Worm (Caenorhabditis elegans): ENCODE results near the gene mask-1.

mask-1 gene

DNA sequence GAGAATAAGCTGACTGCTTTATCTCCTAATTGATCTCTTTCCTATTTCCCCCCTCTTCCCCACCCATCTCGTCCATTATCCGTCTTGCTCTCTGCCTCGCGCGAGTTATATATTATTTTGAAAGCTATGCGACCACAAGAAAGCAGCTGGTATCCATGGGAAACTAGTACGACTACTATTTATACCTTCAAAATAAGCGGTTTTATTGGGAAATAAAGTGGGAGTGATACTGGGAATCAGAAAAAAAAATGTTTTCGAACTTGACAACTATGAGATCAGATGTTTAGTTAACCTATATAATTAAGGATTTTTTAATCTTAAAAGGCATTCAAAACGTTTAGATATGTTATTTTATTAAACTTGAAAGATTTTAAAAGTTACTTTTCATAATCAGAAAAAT, 35.0 kb upstream of the mask-1 start:
- no peak for TF ChIP-seq hmg-11 (tag; optimal IDR thresholded peaks at IDR 0.05)
- TF ChIP-seq ceh-16 (tag; optimal IDR thresholded peaks at IDR 0.05), result peak; percentile 16
- TF ChIP-seq nhr-11 (tag; optimal IDR thresholded peaks at IDR 0.05), result peak; percentile 36

DNA sequence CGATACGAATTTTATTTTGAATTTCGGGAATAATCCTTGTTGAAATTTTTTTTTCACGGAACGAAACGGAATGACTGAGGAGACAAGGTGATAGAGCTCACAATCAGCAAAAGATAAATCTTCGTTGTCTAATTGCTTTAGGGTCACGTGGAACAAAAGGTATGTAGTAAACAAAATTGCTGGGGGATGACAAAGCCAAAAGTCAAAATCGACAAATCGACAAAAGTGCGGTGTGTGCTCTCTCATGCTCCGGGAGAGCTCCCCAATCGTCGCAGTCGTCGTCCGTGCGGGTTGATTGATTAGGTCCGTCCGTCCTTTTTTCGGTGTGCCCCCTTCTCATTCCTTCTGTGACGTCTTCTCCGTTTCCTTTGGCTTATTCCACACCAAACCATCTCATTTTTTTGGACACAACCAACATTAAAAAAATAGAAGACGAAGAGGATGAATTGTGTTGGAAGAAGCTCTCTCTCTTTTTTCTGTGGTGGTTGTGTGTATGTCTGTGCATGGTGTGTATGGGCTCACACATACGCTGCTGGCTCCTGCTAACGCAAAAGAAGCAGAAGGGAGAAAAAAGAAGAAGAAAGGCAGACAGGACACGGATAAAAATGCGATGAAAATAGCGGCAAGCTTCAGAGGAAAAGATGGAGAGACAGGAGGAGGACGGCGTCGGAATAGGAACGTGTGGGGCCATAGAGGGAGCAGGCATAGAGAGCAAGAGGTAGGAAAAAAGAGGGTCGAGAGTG, 32.9 kb upstream of the mask-1 start:
- TF ChIP-seq hmg-11 (tag; optimal IDR thresholded peaks at IDR 0.05), result peak; percentile 21
- TF ChIP-seq nfya-1 (tag; optimal IDR thresholded peaks at IDR 0.05; ENCODE audit: insufficient read depth), result peak; percentile 38
- TF ChIP-seq ama-1 (optimal IDR thresholded peaks at IDR 0.05), result peak; percentile 64
- TF ChIP-seq nhr-77 (tag; optimal IDR thresholded peaks at IDR 0.05), result no peak
- peak; percentile 96 for TF ChIP-seq lin-39 (tag; optimal IDR thresholded peaks at IDR 0.05)
- TF ChIP-seq fkh-10 (GFP tag; optimal IDR thresholded peaks at IDR 0.05), result peak; percentile 42
- no peak for TF ChIP-seq snpc-4 (tag; optimal IDR thresholded peaks at IDR 0.05)
- TF ChIP-seq unc-62 (GFP tag; optimal IDR thresholded peaks at IDR 0.05), result peak; percentile 6

DNA sequence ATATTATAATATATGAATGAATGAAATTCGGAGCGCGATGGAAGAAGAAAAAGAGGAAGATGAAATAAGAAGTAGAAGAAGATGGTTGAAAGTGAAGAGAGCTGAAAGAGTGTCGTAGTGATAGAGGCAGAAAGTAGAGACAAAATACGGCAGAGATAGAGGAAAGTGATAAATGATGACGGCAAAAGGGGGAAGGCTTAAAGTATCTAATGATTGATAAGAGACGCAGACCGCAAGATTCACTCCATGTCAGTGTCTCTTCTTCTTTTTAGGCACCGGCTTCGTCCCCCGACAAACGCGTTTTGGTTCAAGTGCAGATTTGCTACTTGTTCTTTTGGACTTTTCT, 32.4 kb upstream of the mask-1 start:
- TF ChIP-seq ceh-9 (tag; optimal IDR thresholded peaks at IDR 0.05) (no peak), ztf-4 (tag; optimal IDR thresholded peaks at IDR 0.05) (no peak), aly-2 (tag; optimal IDR thresholded peaks at IDR 0.05) (no peak), egl-27 (tag; optimal IDR thresholded peaks at IDR 0.05) (peak; percentile 13), nhr-43 (tag; optimal IDR thresholded peaks at IDR 0.05; ENCODE audit: poor library complexity, severe bottlenecking) (peak; percentile 68), elt-3 (tag; optimal IDR thresholded peaks at IDR 0.05) (peak in 2 of 3 experiments; percentile 15 to 52), nhr-28 (tag; optimal IDR thresholded peaks at IDR 0.05) (no peak), lsy-12 (tag; optimal IDR thresholded peaks at IDR 0.05) (peak; percentile 35), daf-12 (tag; optimal IDR thresholded peaks at IDR 0.05) (no peak), nfya-1 (tag; optimal IDR thresholded peaks at IDR 0.05; ENCODE audit: insufficient read depth) (peak; percentile 34), ZK546.5 (tag; optimal IDR thresholded peaks at IDR 0.05) (no peak), elt-1 (tag; optimal IDR thresholded peaks at IDR 0.05) (peak; percentile 11), hmg-11 (tag; optimal IDR thresholded peaks at IDR 0.05) (no peak), eor-1 (tag; optimal IDR thresholded peaks at IDR 0.05) (no peak), unc-39 (tag; optimal IDR thresholded peaks at IDR 0.05) (no peak), fkh-10 (GFP tag; optimal IDR thresholded peaks at IDR 0.05) (no peak), tbx-2 (tag; optimal IDR thresholded peaks at IDR 0.05) (no peak), sea-2 (GFP tag; optimal IDR thresholded peaks at IDR 0.05) (no peak), nhr-25 (tag; optimal IDR thresholded peaks at IDR 0.05) (peak; percentile 88), pha-4 (tag; optimal IDR thresholded peaks at IDR 0.05) (no peak), pqm-1 (tag; optimal IDR thresholded peaks at IDR 0.05) (peak; percentile 59), lin-39 (tag; optimal IDR thresholded peaks at IDR 0.05) (peak; percentile 71), nhr-67 (tag; optimal IDR thresholded peaks at IDR 0.05) (no peak), nhr-77 (tag; optimal IDR thresholded peaks at IDR 0.05) (no peak), skn-1 (tag; optimal IDR thresholded peaks at IDR 0.05) (peak; percentile 84), unc-62 (GFP tag; optimal IDR thresholded peaks at IDR 0.05) (peak; percentile 41), egl-5 (tag; optimal IDR thresholded peaks at IDR 0.05) (no peak), fkh-2 (tag; optimal IDR thresholded peaks at IDR 0.05) (no peak), ceh-82 (tag; optimal IDR thresholded peaks at IDR 0.05) (peak; percentile 32), R02D3.7 (tag; optimal IDR thresholded peaks at IDR 0.05) (peak; percentile 2), fos-1 (tag; optimal IDR thresholded peaks at IDR 0.05) (no peak), nhr-11 (tag; optimal IDR thresholded peaks at IDR 0.05) (peak; percentile 76), ztf-11 (tag; optimal IDR thresholded peaks at IDR 0.05) (no peak), lin-15B (tag; optimal IDR thresholded peaks at IDR 0.05) (no peak), ama-1 (optimal IDR thresholded peaks at IDR 0.05) (no peak), nhr-237 (tag; optimal IDR thresholded peaks at IDR 0.05) (no peak), nhr-12 (tag; optimal IDR thresholded peaks at IDR 0.05) (no peak), elt-2 (tag; optimal IDR thresholded peaks at IDR 0.05) (peak; percentile 96), mdl-1 (tag; optimal IDR thresholded peaks at IDR 0.05) (no peak), zag-1 (tag; optimal IDR thresholded peaks at IDR 0.05) (no peak), snpc-4 (tag; optimal IDR thresholded peaks at IDR 0.05) (peak; percentile 40), ceh-16 (tag; optimal IDR thresholded peaks at IDR 0.05) (no peak), mml-1 (tag; optimal IDR thresholded peaks at IDR 0.05) (no peak), jun-1 (tag; optimal IDR thresholded peaks at IDR 0.05) (peak; percentile 91), ceh-28 (tag; optimal IDR thresholded peaks at IDR 0.05) (peak; percentile 50), nhr-23 (tag; optimal IDR thresholded peaks at IDR 0.05) (peak; percentile 40), nhr-76 (tag; optimal IDR thresholded peaks at IDR 0.05) (no peak)
